Fruit fly (Drosophila melanogaster): ENCODE data around the gene caps.

caps gene

DNA sequence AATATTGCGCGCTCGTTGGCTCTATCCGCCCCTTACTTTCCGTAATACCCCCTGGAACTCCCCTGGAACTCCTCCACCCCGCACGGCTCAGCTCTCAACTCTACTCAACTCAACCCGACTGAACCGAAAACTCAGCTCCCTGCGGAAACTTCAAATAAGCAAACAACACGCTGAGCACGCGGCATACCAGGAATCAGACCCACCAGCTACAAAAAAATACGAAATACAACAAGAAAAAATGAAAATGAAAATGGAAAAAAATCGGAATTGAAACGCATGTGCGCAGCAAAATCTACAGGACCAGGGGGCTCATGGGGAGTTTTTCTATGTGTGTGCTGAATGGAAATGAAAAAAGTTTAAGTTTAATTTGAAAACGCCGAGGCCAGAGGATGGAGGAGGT, 58.1 kb downstream of the caps start:
- peak in 1 of 2 experiments; percentile 10 for TF ChIP-seq ss (GFP tag; optimal IDR thresholded peaks at IDR 0.05)
- TF ChIP-seq Hr4 (GFP tag; optimal IDR thresholded peaks at IDR 0.05) = no peak

DNA sequence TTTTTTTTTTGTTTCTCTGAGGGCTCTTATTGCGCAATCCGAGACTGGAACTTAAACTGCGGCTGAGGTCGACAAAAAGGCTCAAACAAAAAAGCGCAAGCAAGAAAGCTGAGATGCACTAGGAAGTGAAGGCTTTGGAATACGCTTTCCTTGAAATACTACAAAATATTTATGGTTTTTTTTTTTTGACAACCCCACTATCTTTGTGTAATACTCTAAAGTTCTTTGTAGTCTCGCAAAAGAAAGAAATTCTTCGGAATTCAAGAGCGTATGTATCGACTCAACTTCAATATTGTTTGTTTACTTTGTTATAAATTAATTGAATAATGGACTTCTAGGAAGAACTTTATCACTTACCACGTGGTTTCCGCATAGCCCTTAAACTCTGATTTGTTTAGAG, 59.7 kb downstream of the caps start:
- TF ChIP-seq CG1621 (tag; optimal IDR thresholded peaks at IDR 0.05) (peak; percentile 10), Eip75B (GFP tag; optimal IDR thresholded peaks at IDR 0.05) (peak; percentile 48), ss (GFP tag; optimal IDR thresholded peaks at IDR 0.05) (peak; percentile 11 to 47), fd59A (GFP tag; optimal IDR thresholded peaks at IDR 0.05) (peak; percentile 62), lz (GFP tag; optimal IDR thresholded peaks at IDR 0.05) (no peak), CG8119 (GFP tag; IDR thresholded peaks at IDR 0.05) (no peak), CG11902 (GFP tag; optimal IDR thresholded peaks at IDR 0.05) (no peak), CG6276 (GFP tag; optimal IDR thresholded peaks at IDR 0.05) (no peak), CG6808 (GFP tag; optimal IDR thresholded peaks at IDR 0.05) (peak; percentile 37), CG3032 (tag; optimal IDR thresholded peaks at IDR 0.05) (no peak), CG8632 (GFP tag; optimal IDR thresholded peaks at IDR 0.05) (peak; percentile 14), cyc (GFP tag; optimal IDR thresholded peaks at IDR 0.05) (no peak), CG34406 (GFP tag; optimal IDR thresholded peaks at IDR 0.05) (peak; percentile 8), CG6854 (GFP tag; optimal IDR thresholded peaks at IDR 0.05) (no peak), Ets96B (tag; optimal IDR thresholded peaks at IDR 0.05) (peak; percentile 35), achi (GFP tag; optimal IDR thresholded peaks at IDR 0.05) (peak; percentile 17), Sox14 (GFP tag; optimal IDR thresholded peaks at IDR 0.05) (peak; percentile 44), CG10631 (GFP tag; optimal IDR thresholded peaks at IDR 0.05) (peak; percentile 39), spab (GFP tag; optimal IDR thresholded peaks at IDR 0.05) (peak; percentile 45), OdsH (GFP tag; optimal IDR thresholded peaks at IDR 0.05) (peak; percentile 27), pdm3 (GFP tag; optimal IDR thresholded peaks at IDR 0.05) (peak; percentile 28), Eip78C (GFP tag) (peak; percentile 86), CG6792 (GFP tag; optimal IDR thresholded peaks at IDR 0.05) (peak; percentile 37), svp (GFP tag) (peak; percentile 57), acj6 (GFP tag; optimal IDR thresholded peaks at IDR 0.05) (peak; percentile 35)

DNA sequence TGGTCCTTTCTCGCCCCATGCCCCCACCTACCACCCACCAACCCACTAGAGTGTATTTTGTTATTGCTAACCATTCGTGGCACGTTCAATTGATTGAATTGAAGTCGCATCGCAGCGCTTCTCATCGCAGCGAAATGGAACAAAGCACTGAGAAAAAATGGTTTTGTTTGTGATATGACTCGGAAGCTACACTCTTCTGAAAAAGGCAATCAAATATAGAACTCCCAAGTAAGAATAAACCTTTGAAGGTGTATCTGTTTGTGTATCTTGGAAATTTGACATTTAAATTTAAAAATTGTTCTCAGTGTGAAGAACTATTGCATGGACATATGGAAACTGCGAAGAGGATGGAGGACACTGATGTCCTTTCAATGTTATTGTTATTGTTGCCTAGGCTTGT, 67.2 kb downstream of the caps start:
- no peak for TF ChIP-seq dsx (GFP tag; optimal IDR thresholded peaks at IDR 0.05; ENCODE audit: poor library complexity, severe bottlenecking)
- no peak for TF ChIP-seq Eip75B (GFP tag; optimal IDR thresholded peaks at IDR 0.05)
- TF ChIP-seq Hr4 (GFP tag; optimal IDR thresholded peaks at IDR 0.05) = peak; percentile 2
- TF ChIP-seq CG6163 (GFP tag; IDR thresholded peaks at IDR 0.05) = 0 out of 3 replicates have a peak, but pooled peaks have one; percentile 19
- no peak for TF ChIP-seq CG6792 (GFP tag; optimal IDR thresholded peaks at IDR 0.05)
- TF ChIP-seq CG8319 (GFP tag; optimal IDR thresholded peaks at IDR 0.05) = no peak
- no peak for TF ChIP-seq spab (GFP tag; optimal IDR thresholded peaks at IDR 0.05)

DNA sequence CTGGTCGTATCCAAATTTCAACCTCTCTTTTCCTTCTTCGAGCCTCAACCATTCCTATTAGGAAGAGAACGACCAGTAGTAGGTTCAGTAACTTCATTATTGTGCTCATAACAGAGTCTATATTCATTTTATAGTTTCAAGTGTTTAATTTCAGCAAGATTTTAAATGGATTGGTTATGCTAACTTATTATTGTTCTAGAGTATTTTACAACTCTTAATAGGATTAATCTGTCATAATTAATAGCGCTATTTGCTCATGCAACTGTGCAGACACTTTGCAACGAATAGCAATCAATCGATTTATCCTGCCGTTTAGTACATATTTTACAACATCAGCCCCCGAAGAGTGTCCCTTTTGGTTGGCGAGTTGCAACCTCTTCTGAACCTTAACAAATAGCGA, 68.3 kb downstream of the caps start, which contains the start of gene Sfp70A4:
Sfp70A4 (minus strand) TSS at position 101 of the 400 bp plus-strand sequence.
- TF ChIP-seq salr (GFP tag; optimal IDR thresholded peaks at IDR 0.05) (no peak), CG6792 (GFP tag; optimal IDR thresholded peaks at IDR 0.05) (no peak), ss (GFP tag; optimal IDR thresholded peaks at IDR 0.05) (no peak), CG15336 (GFP tag; IDR thresholded peaks at IDR 0.05) (no peak), esn (GFP tag; optimal IDR thresholded peaks at IDR 0.05) (no peak), CG3032 (tag; optimal IDR thresholded peaks at IDR 0.05) (no peak), CG31627 (GFP tag; optimal IDR thresholded peaks at IDR 0.05) (no peak), Ets96B (tag; optimal IDR thresholded peaks at IDR 0.05) (no peak), CG1621 (tag; optimal IDR thresholded peaks at IDR 0.05) (no peak), OdsH (GFP tag; optimal IDR thresholded peaks at IDR 0.05) (no peak), acj6 (GFP tag; optimal IDR thresholded peaks at IDR 0.05) (no peak), achi (GFP tag; optimal IDR thresholded peaks at IDR 0.05) (no peak), CG8632 (GFP tag; optimal IDR thresholded peaks at IDR 0.05) (no peak), topi (GFP tag; optimal IDR thresholded peaks at IDR 0.05) (no peak), Hr38 (GFP tag; optimal IDR thresholded peaks at IDR 0.05) (no peak), Sox14 (GFP tag; optimal IDR thresholded peaks at IDR 0.05) (no peak)
